Worm (Caenorhabditis elegans): ENCODE data around the gene nspb-3.

The nspb-3 gene

DNA sequence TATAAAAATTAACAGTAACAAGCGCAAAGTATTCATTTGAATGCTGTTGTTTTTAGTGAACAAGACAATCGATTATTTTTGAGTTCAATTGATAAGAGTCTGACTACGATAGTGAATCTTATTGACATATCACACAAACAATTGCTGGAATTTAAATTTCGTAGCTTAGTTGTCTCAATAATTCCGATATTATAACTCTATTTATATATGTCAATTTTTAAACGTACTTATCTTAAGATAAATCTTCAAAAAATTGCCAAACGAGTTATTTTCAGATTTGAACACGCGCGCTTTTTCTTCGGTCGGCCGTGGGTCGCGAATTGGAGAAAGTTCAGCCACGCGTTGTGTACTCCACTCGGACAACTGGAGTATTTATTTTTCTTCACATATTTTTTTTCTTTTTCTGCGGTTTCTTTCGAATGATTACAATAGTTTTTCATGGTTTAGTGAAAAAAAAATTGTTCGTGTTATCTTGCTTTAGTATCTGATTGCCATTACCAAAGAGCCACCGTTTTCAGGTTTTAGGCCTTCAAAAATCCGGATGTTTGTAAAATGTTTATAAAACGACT lies 37.0 kb upstream of the nspb-3 start, which contains the start of the genes cest-5.1 and C01B10.9 (continued):
- no peak for TF ChIP-seq ceh-32 (tag; optimal IDR thresholded peaks at IDR 0.05; ENCODE audit: poor library complexity)
- no peak for TF ChIP-seq Y105C5A.15 (GFP tag; IDR thresholded peaks at IDR 0.05)
- TF ChIP-seq spr-1 (tag; optimal IDR thresholded peaks at IDR 0.05), result no peak
- no peak for TF ChIP-seq hmg-1.1 (GFP tag; IDR thresholded peaks at IDR 0.05)
- TF ChIP-seq jun-1 (tag; optimal IDR thresholded peaks at IDR 0.05), result no peak
- TF ChIP-seq nhr-237 (tag; optimal IDR thresholded peaks at IDR 0.05), result no peak
- TF ChIP-seq nhr-48 (tag; optimal IDR thresholded peaks at IDR 0.05), result no peak
- TF ChIP-seq php-3 (GFP tag; IDR thresholded peaks at IDR 0.05), result no peak
- TF ChIP-seq gei-8 (GFP tag; optimal IDR thresholded peaks at IDR 0.05), result no peak
- TF ChIP-seq ceh-44 (GFP tag; IDR thresholded peaks at IDR 0.05), result peak; percentile 33; the same call in 1 of the 2 replicates
- no peak for TF ChIP-seq F10B5.3 (tag; optimal IDR thresholded peaks at IDR 0.05)
- no peak for TF ChIP-seq pha-4 (GFP tag; IDR thresholded peaks at IDR 0.05)
- TF ChIP-seq pha-4 (tag; optimal IDR thresholded peaks at IDR 0.05), result no peak
- TF ChIP-seq skn-1 (tag; optimal IDR thresholded peaks at IDR 0.05), result no peak
- TF ChIP-seq D1046.2 (GFP tag; IDR thresholded peaks at IDR 0.05), result no peak
- TF ChIP-seq nhr-42 (GFP tag; IDR thresholded peaks at IDR 0.05), result no peak
- no peak for TF ChIP-seq mep-1 (tag; optimal IDR thresholded peaks at IDR 0.05)
- TF ChIP-seq unc-39 (tag; optimal IDR thresholded peaks at IDR 0.05), result no peak
- peak; percentile 15 for TF ChIP-seq T20F7.1 (GFP tag; optimal IDR thresholded peaks at IDR 0.05)
- TF ChIP-seq mdl-1 (tag; optimal IDR thresholded peaks at IDR 0.05), result no peak
- no peak for TF ChIP-seq unc-62 (GFP tag; optimal IDR thresholded peaks at IDR 0.05 in 1 of 2)
- TF ChIP-seq unc-62 (tag; optimal IDR thresholded peaks at IDR 0.05), result no peak
- peak; percentile 41 for TF ChIP-seq duxl-1 (tag; optimal IDR thresholded peaks at IDR 0.05; ENCODE audit: poor library complexity)
- TF ChIP-seq nhr-41 (GFP tag; IDR thresholded peaks at IDR 0.05), result no peak
- no peak for TF ChIP-seq pqm-1 (tag; optimal IDR thresholded peaks at IDR 0.05)
- TF ChIP-seq daf-12 (tag; optimal IDR thresholded peaks at IDR 0.05), result no peak
- peak in 1 of 2 experiments; percentile 90 for TF ChIP-seq hif-1 (tag; optimal IDR thresholded peaks at IDR 0.05)
- no peak for TF ChIP-seq attf-4 (tag; optimal IDR thresholded peaks at IDR 0.05)
- TF ChIP-seq nhr-6 (tag; optimal IDR thresholded peaks at IDR 0.05), result no peak
- no peak for TF ChIP-seq cey-2 (tag; optimal IDR thresholded peaks at IDR 0.05; ENCODE audit: borderline replicate concordance, insufficient read depth)
- TF ChIP-seq lsy-2 (tag; optimal IDR thresholded peaks at IDR 0.05), result peak in 1 of 2 experiments; percentile 79
- no peak for TF ChIP-seq lim-7 (GFP tag; IDR thresholded peaks at IDR 0.05)
- peak; percentile 63 for TF ChIP-seq dmd-6 (GFP tag; IDR thresholded peaks at IDR 0.05)
- TF ChIP-seq tra-1 (GFP tag; IDR thresholded peaks at IDR 0.05), result no peak
- no peak for TF ChIP-seq ztf-11 (tag; optimal IDR thresholded peaks at IDR 0.05)
- peak; percentile 99 for TF ChIP-seq mes-2 (tag; optimal IDR thresholded peaks at IDR 0.05; ENCODE audit: poor library complexity, severe bottlenecking)
- no peak for TF ChIP-seq set-16 (GFP tag; IDR thresholded peaks at IDR 0.05)
- no peak for TF ChIP-seq nhr-77 (tag; optimal IDR thresholded peaks at IDR 0.05)
- no peak for TF ChIP-seq egl-27 (tag; optimal IDR thresholded peaks at IDR 0.05)
- TF ChIP-seq lin-38 (GFP tag; IDR thresholded peaks at IDR 0.05), result peak; percentile 74
- no peak for TF ChIP-seq dmd-8 (GFP tag; IDR thresholded peaks at IDR 0.05)
- TF ChIP-seq lin-1 (GFP tag; IDR thresholded peaks at IDR 0.05), result no peak
- TF ChIP-seq ctbp-1 (GFP tag; IDR thresholded peaks at IDR 0.05), result no peak
- TF ChIP-seq zfp-2 (tag; optimal IDR thresholded peaks at IDR 0.05), result no peak
- TF ChIP-seq nhr-111 (GFP tag; optimal IDR thresholded peaks at IDR 0.05), result no peak
- no peak for TF ChIP-seq ceh-62 (tag; optimal IDR thresholded peaks at IDR 0.05)
- no peak for TF ChIP-seq ceh-28 (tag; optimal IDR thresholded peaks at IDR 0.05)
- no peak for TF ChIP-seq zip-11 (GFP tag; IDR thresholded peaks at IDR 0.05)
- no peak for TF ChIP-seq egl-43 (GFP tag; IDR thresholded peaks at IDR 0.05)
- no peak for TF ChIP-seq nhr-25 (tag; optimal IDR thresholded peaks at IDR 0.05; ENCODE audit: borderline replicate concordance, insufficient read depth)
- no peak; the same call in 1 of the 2 replicates for TF ChIP-seq dmd-9 (GFP tag; IDR thresholded peaks at IDR 0.05)

Measured in whole organism, L4 larva.